Worm (Caenorhabditis elegans) whole organism, L3 larva: ENCODE data around the gene M03D4.3.

Source experiments
- R02D3.7 ChIP-seq: fragments of 150-350 bp; optimal IDR thresholded peaks from 2 replicates; lab custom pipeline; 2014; ENCODE audit warnings: missing biosample characterization, missing genetic modification characterization
- ZK546.5 ChIP-seq: sonication (generic microtip); optimal IDR thresholded peaks from 2 replicates; lab custom pipeline; 2017; ENCODE audit warnings: missing biosample characterization, missing genetic modification characterization
- aly-2 ChIP-seq: fragments of 150-350 bp; optimal IDR thresholded peaks from 2 replicates; lab custom pipeline; 2014; ENCODE audit warnings: missing biosample characterization, missing genetic modification characterization
- ama-1 ChIP-seq: fragments of 150-350 bp; optimal IDR thresholded peaks from 2 replicates; lab custom pipeline; 2018
- ceh-16 ChIP-seq: sonication (generic microtip); optimal IDR thresholded peaks from 2 replicates; lab custom pipeline; 2017; ENCODE audit warnings: missing biosample characterization, missing genetic modification characterization
- ceh-28 ChIP-seq: fragments of 150-350 bp; optimal IDR thresholded peaks from 2 replicates; lab custom pipeline; 2014; ENCODE audit warnings: missing biosample characterization, missing genetic modification reagents, missing genetic modification characterization
- ceh-82 ChIP-seq: fragments of 150-350 bp; optimal IDR thresholded peaks from 2 replicates; lab custom pipeline; 2014; ENCODE audit warnings: missing biosample characterization, missing genetic modification characterization
- ceh-9 ChIP-seq: sonication (generic microtip); optimal IDR thresholded peaks from 2 replicates; lab custom pipeline; 2018; ENCODE audit warnings: missing biosample characterization, missing genetic modification characterization
- daf-12 ChIP-seq: fragments of 150-350 bp; optimal IDR thresholded peaks from 2 replicates; lab custom pipeline; 2014; ENCODE audit warnings: missing biosample characterization, missing genetic modification reagents, missing genetic modification characterization
- egl-27 ChIP-seq: sonication (generic microtip); optimal IDR thresholded peaks from 4 replicates; lab custom pipeline; 2017; ENCODE audit warnings: missing biosample characterization, missing genetic modification reagents, missing genetic modification characterization
- egl-5 ChIP-seq: fragments of 150-350 bp; optimal IDR thresholded peaks from 2 replicates; lab custom pipeline; 2017; ENCODE audit warnings: missing biosample characterization, missing genetic modification reagents, missing genetic modification characterization, inconsistent platforms
- elt-1 ChIP-seq: fragments of 150-350 bp; optimal IDR thresholded peaks from 2 replicates; lab custom pipeline; 2014; ENCODE audit warnings: missing biosample characterization, missing genetic modification characterization
- elt-2 ChIP-seq: sonication (generic microtip); optimal IDR thresholded peaks from 2 replicates; lab custom pipeline; 2016; ENCODE audit warnings: missing genetic modification reagents, mild to moderate bottlenecking, missing genetic modification characterization, missing compliant biosample characterization
- elt-3 ChIP-seq, 3 experiments: fragments of 150-350 bp in 1 of 3; sonication (generic microtip) in 2 of 3; optimal IDR thresholded peaks; 2 replicates in 2 of 3; 4 replicates in 1 of 3; lab custom pipeline; 2014 to 2017; ENCODE audit warnings: missing biosample characterization in 3 of 3, missing genetic modification characterization in 3 of 3
- eor-1 ChIP-seq, 2 experiments: fragments of 150-350 bp; optimal IDR thresholded peaks; 2 replicates each; lab custom pipeline; 2014 to 2018; ENCODE audit warnings: missing biosample characterization in 2 of 2, missing genetic modification characterization in 2 of 2
- fkh-2 ChIP-seq: fragments of 150-350 bp; optimal IDR thresholded peaks from 2 replicates; lab custom pipeline; 2014; ENCODE audit warnings: missing biosample characterization, missing genetic modification reagents, missing genetic modification characterization
- fos-1 ChIP-seq: fragments of 150-350 bp; optimal IDR thresholded peaks from 2 replicates; lab custom pipeline; 2014; ENCODE audit warnings: missing biosample characterization, missing genetic modification characterization
- hmg-11 ChIP-seq: sonication (generic microtip); optimal IDR thresholded peaks from 2 replicates; lab custom pipeline; 2016; ENCODE audit warnings: missing genetic modification characterization, missing compliant biosample characterization
- jun-1 ChIP-seq: fragments of 150-350 bp; optimal IDR thresholded peaks from 2 replicates; lab custom pipeline; 2014; ENCODE audit warnings: missing biosample characterization, missing genetic modification reagents, missing genetic modification characterization
- lin-15B ChIP-seq: fragments of 150-350 bp; optimal IDR thresholded peaks from 2 replicates; lab custom pipeline; 2014; ENCODE audit warnings: missing biosample characterization, missing genetic modification characterization
- lin-39 ChIP-seq: fragments of 150-350 bp; optimal IDR thresholded peaks from 2 replicates; lab custom pipeline; 2018; ENCODE audit warnings: missing biosample characterization, missing genetic modification reagents, missing genetic modification characterization
- mml-1 ChIP-seq: fragments of 150-350 bp; sonication (generic microtip); optimal IDR thresholded peaks from 3 replicates; lab custom pipeline; 2014; ENCODE audit warnings: missing biosample characterization, missing genetic modification characterization
- nfya-1 ChIP-seq: sonication (generic microtip); optimal IDR thresholded peaks from 2 replicates; lab custom pipeline; 2017; ENCODE audit warnings: missing genetic modification characterization, mild to moderate bottlenecking, missing compliant biosample characterization, antibody characterized with exemption, moderate library complexity; ENCODE audit not compliant: insufficient read depth
- nhr-11 ChIP-seq: fragments of 150-350 bp; optimal IDR thresholded peaks from 2 replicates; lab custom pipeline; 2014; ENCODE audit warnings: missing biosample characterization, missing genetic modification characterization
- nhr-12 ChIP-seq: fragments of 150-350 bp; optimal IDR thresholded peaks from 2 replicates; lab custom pipeline; 2014; ENCODE audit warnings: missing biosample characterization, missing genetic modification characterization
- nhr-237 ChIP-seq: fragments of 150-350 bp; optimal IDR thresholded peaks from 2 replicates; lab custom pipeline; 2014; ENCODE audit warnings: missing biosample characterization, missing genetic modification characterization
- nhr-25 ChIP-seq: sonication (generic microtip); optimal IDR thresholded peaks from 2 replicates; lab custom pipeline; 2017; ENCODE audit warnings: missing biosample characterization, missing genetic modification characterization
- nhr-28 ChIP-seq: fragments of 150-350 bp; optimal IDR thresholded peaks from 2 replicates; lab custom pipeline; 2014; ENCODE audit warnings: missing biosample characterization, missing genetic modification characterization
- nhr-67 ChIP-seq: fragments of 150-350 bp; optimal IDR thresholded peaks from 2 replicates; lab custom pipeline; 2014; ENCODE audit warnings: missing biosample characterization, missing genetic modification characterization
- nhr-76 ChIP-seq: fragments of 150-350 bp; sonication (generic microtip); optimal IDR thresholded peaks from 5 replicates; lab custom pipeline; 2014; ENCODE audit warnings: missing biosample characterization, missing genetic modification characterization
- nhr-77 ChIP-seq: fragments of 150-350 bp; optimal IDR thresholded peaks from 2 replicates; lab custom pipeline; 2014; ENCODE audit warnings: missing biosample characterization, missing genetic modification characterization
- pha-4 ChIP-seq: fragments of 150-350 bp; optimal IDR thresholded peaks from 2 replicates; lab custom pipeline; 2014; ENCODE audit warnings: missing biosample characterization, missing genetic modification reagents, missing genetic modification characterization
- pqm-1 ChIP-seq: fragments of 150-350 bp; optimal IDR thresholded peaks from 2 replicates; lab custom pipeline; 2017; ENCODE audit warnings: missing biosample characterization, missing genetic modification characterization, inconsistent platforms
- sea-2 ChIP-seq: fragments of 150-350 bp; sonication (generic microtip); optimal IDR thresholded peaks from 4 replicates; lab custom pipeline; 2014; ENCODE audit warnings: missing biosample characterization, missing genetic modification reagents, missing genetic modification characterization
- skn-1 ChIP-seq: fragments of 150-350 bp; optimal IDR thresholded peaks from 2 replicates; lab custom pipeline; 2014; ENCODE audit warnings: missing biosample characterization, missing genetic modification characterization
- snpc-4 ChIP-seq: fragments of 150-350 bp; optimal IDR thresholded peaks from 2 replicates; lab custom pipeline; 2014; ENCODE audit warnings: missing biosample characterization, missing genetic modification characterization
- tbx-2 ChIP-seq: sonication (generic microtip); optimal IDR thresholded peaks from 2 replicates; lab custom pipeline; 2016; ENCODE audit warnings: mild to moderate bottlenecking, missing genetic modification characterization, missing compliant biosample characterization
- unc-39 ChIP-seq: sonication (generic microtip); optimal IDR thresholded peaks from 4 replicates; lab custom pipeline; 2017; ENCODE audit warnings: missing biosample characterization, missing genetic modification characterization
- unc-62 ChIP-seq: fragments of 150-350 bp; sonication (generic microtip); optimal IDR thresholded peaks from 4 replicates; lab custom pipeline; 2014; ENCODE audit warnings: missing biosample characterization, missing genetic modification reagents, missing genetic modification characterization
- zag-1 ChIP-seq: fragments of 150-350 bp; optimal IDR thresholded peaks from 2 replicates; lab custom pipeline; 2014; ENCODE audit warnings: missing biosample characterization, missing genetic modification characterization
- ztf-11 ChIP-seq: fragments of 150-350 bp; optimal IDR thresholded peaks from 2 replicates; lab custom pipeline; 2014; ENCODE audit warnings: missing biosample characterization, missing genetic modification characterization
- ztf-4 ChIP-seq: fragments of 150-350 bp; optimal IDR thresholded peaks from 2 replicates; lab custom pipeline; 2014; ENCODE audit warnings: missing biosample characterization, missing genetic modification characterization

Gene M03D4.3

ce11 chrIV:6112291-6112690 is at the start of gene M03D4.3:
Gene M03D4.3 (minus strand): TSS chrIV:6112391.
- TF ChIP-seq daf-12 (tag; lab: Kevin White, UChicago) = no peak
- TF ChIP-seq nhr-28 (tag; lab: Kevin White, UChicago) = no peak
- no peak for TF ChIP-seq pha-4 (tag; lab: Kevin White, UChicago)
- TF ChIP-seq egl-27 (tag; lab: Kevin White, UChicago) = no peak
- TF ChIP-seq pqm-1 (tag; lab: Kevin White, UChicago) = no peak
- TF ChIP-seq jun-1 (tag; lab: Kevin White, UChicago) = no peak
- TF ChIP-seq lin-15B (tag; lab: Kevin White, UChicago) = no peak
- TF ChIP-seq R02D3.7 (tag; lab: Kevin White, UChicago) = no peak
- no peak for TF ChIP-seq sea-2 (GFP tag; lab: Kevin White, UChicago)
- no peak for TF ChIP-seq fos-1
- no peak for TF ChIP-seq ama-1 (lab: Kevin White, UChicago)
- no peak for TF ChIP-seq zag-1 (tag; lab: Kevin White, UChicago)
- TF ChIP-seq eor-1 (tag; optimal IDR thresholded peaks at IDR 0.05; lab: Kevin White, UChicago) = no peak
- TF ChIP-seq fkh-2 (tag; lab: Kevin White, UChicago) = no peak
- no peak for TF ChIP-seq nfya-1 (tag; lab: Kevin White, UChicago)
- TF ChIP-seq nhr-67 = no peak

ce11 chrIV:6159616-6160015 is 47.4 kb upstream of the M03D4.3 start:
- no peak for TF ChIP-seq nhr-12 (tag; lab: Kevin White, UChicago)
- no peak for TF ChIP-seq nhr-11
- no peak for TF ChIP-seq fkh-2 (tag; lab: Kevin White, UChicago)
- no peak for TF ChIP-seq zag-1 (tag; lab: Kevin White, UChicago)
- TF ChIP-seq ceh-9 = no peak
- TF ChIP-seq ztf-4 (tag; lab: Kevin White, UChicago) = no peak
- TF ChIP-seq nfya-1 (tag; lab: Kevin White, UChicago) = peak; percentile 65

ce11 chrIV:6156833-6157232 is 44.6 kb upstream of the M03D4.3 start, which contains the start of gene C11D2.4:
Gene C11D2.4 (minus strand): TSS chrIV:6156960.
- TF ChIP-seq unc-62 (GFP tag; lab: Kevin White, UChicago) = no peak
- no peak for TF ChIP-seq fkh-2 (tag; lab: Kevin White, UChicago)
- TF ChIP-seq egl-27 (tag; lab: Kevin White, UChicago) = no peak
- TF ChIP-seq elt-3 (tag; optimal IDR thresholded peaks at IDR 0.05; lab: Kevin White, UChicago) = no peak
- no peak for TF ChIP-seq ztf-11 (tag; lab: Kevin White, UChicago)
- TF ChIP-seq ceh-16 (tag; lab: Kevin White, UChicago) = no peak
- TF ChIP-seq ZK546.5 = no peak
- TF ChIP-seq nhr-77 (tag; lab: Kevin White, UChicago) = no peak
- no peak for TF ChIP-seq tbx-2
- no peak for TF ChIP-seq unc-39 (tag; lab: Kevin White, UChicago)
- TF ChIP-seq daf-12 (tag; lab: Kevin White, UChicago) = no peak
- TF ChIP-seq R02D3.7 (tag; lab: Kevin White, UChicago) = peak; percentile 13
- peak; percentile 22 for TF ChIP-seq lin-15B (tag; lab: Kevin White, UChicago)
- peak; percentile 49 for TF ChIP-seq skn-1 (tag; lab: Kevin White, UChicago)
- TF ChIP-seq snpc-4 (tag; lab: Kevin White, UChicago) = peak; percentile 48
- no peak for TF ChIP-seq ceh-9
- TF ChIP-seq hmg-11 = peak; percentile 46
- no peak for TF ChIP-seq nhr-11
- TF ChIP-seq egl-5 = peak; percentile 6
- TF ChIP-seq nhr-28 (tag; lab: Kevin White, UChicago) = no peak
- no peak for TF ChIP-seq ceh-28 (tag; lab: Kevin White, UChicago)
- no peak for TF ChIP-seq ceh-82
- TF ChIP-seq nfya-1 (tag; lab: Kevin White, UChicago) = peak; percentile 54
- no peak for TF ChIP-seq lin-39 (tag; lab: Kevin White, UChicago)
- TF ChIP-seq pha-4 (tag; lab: Kevin White, UChicago) = peak; percentile 53
- TF ChIP-seq aly-2 (tag; lab: Kevin White, UChicago) = no peak

- TF ChIP-seq nhr-237 (no peak), pqm-1 (tag; lab: Kevin White, UChicago) (no peak), ceh-9 (no peak), mml-1 (tag; lab: Kevin White, UChicago) (no peak), daf-12 (tag; lab: Kevin White, UChicago) (no peak), ama-1 (lab: Kevin White, UChicago) (no peak), elt-1 (tag; lab: Kevin White, UChicago) (no peak), ztf-4 (tag; lab: Kevin White, UChicago) (no peak), R02D3.7 (tag; lab: Kevin White, UChicago) (no peak), egl-27 (tag; lab: Kevin White, UChicago) (no peak), unc-39 (tag; lab: Kevin White, UChicago) (no peak), elt-2 (tag; lab: Kevin White, UChicago) (no peak), ceh-82 (no peak), nhr-76 (tag; lab: Kevin White, UChicago) (no peak), nhr-25 (no peak), lin-15B (tag; lab: Kevin White, UChicago) (no peak), jun-1 (tag; lab: Kevin White, UChicago) (no peak)
Observed at ce11 chrIV:6155296-6155695, 43.1 kb upstream of the M03D4.3 start, which contains the start of gene C11D2.7. Gene C11D2.7 (minus strand): TSS chrIV:6155396.
